Worm (Caenorhabditis elegans) whole organism, midembryonic: ENCODE results near the gene clec-5.

Source experiments
- flt-1 ChIP-seq: fragments of 200-800 bp; sonication (Bioruptor generic); IDR thresholded peaks from 2 replicates; pipeline ENCODE4 v1.3.6; 2022; ENCODE audit warnings: missing genetic modification characterization, missing compliant biosample characterization
- med-1 ChIP-seq: sonication (generic microtip); optimal IDR thresholded peaks from 2 replicates; lab custom pipeline; 2017; ENCODE audit warnings: missing genetic modification characterization, mild to moderate bottlenecking, missing compliant biosample characterization, antibody characterized with exemption, missing genetic modification reagents; ENCODE audit not compliant: insufficient read depth
- ref-1 ChIP-seq: fragments of 200-800 bp; sonication (Bioruptor generic); conservative IDR thresholded peaks from 2 replicates; pipeline ENCODE4 v1.3.6; 2022; ENCODE audit warnings: missing genetic modification reagents, missing genetic modification characterization, missing compliant biosample characterization
- tab-1 ChIP-seq: fragments of 200-800 bp; sonication (Bioruptor generic); IDR thresholded peaks from 2 replicates; pipeline ENCODE4 v1.3.6; 2022; ENCODE audit warnings: missing genetic modification characterization, missing compliant biosample characterization
- ztf-23 ChIP-seq: fragments of 200-800 bp; sonication (Bioruptor generic); IDR thresholded peaks from 2 replicates; pipeline ENCODE4 v1.3.6; 2022; ENCODE audit warnings: missing genetic modification reagents, missing genetic modification characterization, missing compliant biosample characterization

- TF ChIP-seq med-1 (GFP tag; lab: Kevin White, UChicago): no peak
- no peak for TF ChIP-seq flt-1
- no peak for TF ChIP-seq ref-1 (GFP tag; lab: Robert Waterston, UW)
- no peak for TF ChIP-seq ztf-23
- TF ChIP-seq tab-1 (GFP tag; lab: Robert Waterston, UW): no peak
These were observed 33.7 kb downstream of the clec-5 start, which contains the start of gene nonu-1 for ce11 chrIII:4849739-4850138.
